Worm (Caenorhabditis elegans) whole organism, young adult: ENCODE results near the gene acr-20.

ENCODE experiments used
- C17E4.6 ChIP-seq: fragments of 200-800 bp; sonication (Bioruptor generic); IDR thresholded peaks from 2 replicates; pipeline ENCODE4 v1.3.6; 2022; ENCODE audit warnings: missing genetic modification reagents, missing genetic modification characterization, missing compliant biosample characterization
- F10E7.11 ChIP-seq: sonication (generic microtip); optimal IDR thresholded peaks from 2 replicates; lab custom pipeline; 2017; ENCODE audit warnings: mild to moderate bottlenecking, missing genetic modification characterization, moderate library complexity, missing compliant biosample characterization
- F22D6.2 ChIP-seq: sonication (generic microtip); optimal IDR thresholded peaks from 2 replicates; lab custom pipeline; 2016; ENCODE audit warnings: mild to moderate bottlenecking, missing genetic modification characterization, missing compliant biosample characterization
- F33H1.4 ChIP-seq: fragments of 200-800 bp; sonication (Bioruptor generic); IDR thresholded peaks from 2 replicates; pipeline ENCODE4 v1.3.6; 2022; ENCODE audit warnings: missing genetic modification reagents, missing genetic modification characterization, missing compliant biosample characterization
- T07F8.4 ChIP-seq: sonication (generic microtip); optimal IDR thresholded peaks from 2 replicates; lab custom pipeline; 2016; ENCODE audit warnings: mild to moderate bottlenecking, missing genetic modification characterization, moderate library complexity, missing compliant biosample characterization
- Y67H2A.10 ChIP-seq: fragments of 200-800 bp; sonication (Bioruptor generic); conservative IDR thresholded peaks from 2 replicates; pipeline ENCODE4 v1.3.6; 2022; ENCODE audit warnings: missing genetic modification reagents, missing genetic modification characterization, missing compliant biosample characterization
- ZK185.1 ChIP-seq: sonication (generic microtip); optimal IDR thresholded peaks from 2 replicates; lab custom pipeline; 2016; ENCODE audit warnings: mild to moderate bottlenecking, missing genetic modification characterization, missing compliant biosample characterization; ENCODE audit not compliant: poor library complexity, severe bottlenecking
- akir-1 ChIP-seq: fragments of 200-800 bp; sonication (Bioruptor generic); optimal IDR thresholded peaks from 2 replicates; lab custom pipeline; 2018; ENCODE audit warnings: mild to moderate bottlenecking, missing genetic modification characterization, moderate library complexity, missing compliant biosample characterization
- aptf-2 ChIP-seq: fragments of 200-800 bp; sonication (Bioruptor generic); conservative IDR thresholded peaks from 2 replicates; pipeline ENCODE4 v1.3.6; 2022; ENCODE audit warnings: missing genetic modification reagents, missing genetic modification characterization, missing compliant biosample characterization
- attf-3 ChIP-seq: fragments of 200-800 bp; sonication (Bioruptor generic); conservative IDR thresholded peaks from 2 replicates; pipeline ENCODE4 v1.3.6; 2022; ENCODE audit warnings: missing genetic modification reagents, missing genetic modification characterization, missing compliant biosample characterization
- attf-6 ChIP-seq: fragments of 200-800 bp; sonication (Bioruptor generic); IDR thresholded peaks from 2 replicates; pipeline ENCODE4 v1.3.6; 2022; ENCODE audit warnings: missing genetic modification reagents, missing genetic modification characterization, missing compliant biosample characterization
- bed-1 ChIP-seq: fragments of 200-800 bp; sonication (Bioruptor generic); IDR thresholded peaks from 2 replicates; pipeline ENCODE4 v1.3.6; 2022; ENCODE audit warnings: missing genetic modification reagents, missing genetic modification characterization, missing compliant biosample characterization
- cebp-1 ChIP-seq, 2 experiments: fragments of 200-800 bp in 1 of 2; sonication (Bioruptor generic) in 1 of 2; sonication (generic microtip) in 1 of 2; IDR thresholded peaks in 1 of 2; optimal IDR thresholded peaks in 1 of 2; 2 replicates each; pipeline versions ENCODE4 v1.3.6 to Lab custom; 2017 to 2022; ENCODE audit warnings: missing compliant biosample characterization in 2 of 2, missing genetic modification characterization in 2 of 2, mild to moderate bottlenecking in 1 of 2, missing genetic modification reagents in 1 of 2, moderate library complexity in 1 of 2
- ceh-100 ChIP-seq: fragments of 200-800 bp; sonication (Bioruptor generic); IDR thresholded peaks from 2 replicates; pipeline ENCODE4 v1.3.6; 2022; ENCODE audit warnings: missing genetic modification reagents, missing genetic modification characterization, missing compliant biosample characterization
- ceh-27 ChIP-seq: fragments of 200-800 bp; sonication (Bioruptor generic); optimal IDR thresholded peaks from 2 replicates; lab custom pipeline; 2018; ENCODE audit warnings: mild to moderate bottlenecking, missing genetic modification characterization, moderate library complexity, missing compliant biosample characterization
- ceh-40 ChIP-seq: fragments of 200-800 bp; sonication (Bioruptor generic); IDR thresholded peaks from 2 replicates; pipeline ENCODE4 v1.3.6; 2022; ENCODE audit warnings: missing genetic modification characterization, missing compliant biosample characterization
- ceh-79 ChIP-seq: sonication (generic microtip); optimal IDR thresholded peaks from 2 replicates; lab custom pipeline; 2017; ENCODE audit warnings: mild to moderate bottlenecking, missing genetic modification characterization, missing compliant biosample characterization
- ceh-91 ChIP-seq: fragments of 200-800 bp; sonication (Bioruptor generic); IDR thresholded peaks from 2 replicates; pipeline ENCODE4 v1.3.6; 2022; ENCODE audit warnings: missing genetic modification reagents, missing genetic modification characterization, missing compliant biosample characterization
- egl-44 ChIP-seq: fragments of 200-800 bp; sonication (Bioruptor generic); IDR thresholded peaks from 2 replicates; pipeline ENCODE4 v1.3.6; 2022; ENCODE audit warnings: missing genetic modification reagents, missing genetic modification characterization, missing compliant biosample characterization
- fkh-3 ChIP-seq: sonication (generic microtip); optimal IDR thresholded peaks from 2 replicates; lab custom pipeline; 2016; ENCODE audit warnings: mild to moderate bottlenecking, missing genetic modification characterization, missing compliant biosample characterization
- gei-17 ChIP-seq: fragments of 200-800 bp; sonication (Bioruptor generic); optimal IDR thresholded peaks from 2 replicates; lab custom pipeline; 2018; ENCODE audit warnings: mild to moderate bottlenecking, missing genetic modification characterization, missing compliant biosample characterization
- him-1 ChIP-seq: sonication (generic microtip); optimal IDR thresholded peaks from 2 replicates; lab custom pipeline; 2016; ENCODE audit warnings: missing genotype, missing genetic modification reagents, missing genetic modification characterization, missing compliant biosample characterization
- hlh-12 ChIP-seq: sonication (generic microtip); optimal IDR thresholded peaks from 2 replicates; lab custom pipeline; 2016; ENCODE audit warnings: missing genetic modification characterization, missing compliant biosample characterization
- hsf-1 ChIP-seq: fragments of 200-800 bp; sonication (Bioruptor generic); IDR thresholded peaks from 2 replicates; pipeline ENCODE4 v1.3.6; 2022; ENCODE audit warnings: missing genetic modification reagents, missing genetic modification characterization, missing compliant biosample characterization
- let-607 ChIP-seq, 2 experiments: fragments of 200-800 bp in 1 of 2; sonication (Bioruptor generic) in 1 of 2; sonication (generic microtip) in 1 of 2; optimal IDR thresholded peaks; 2 replicates each; lab custom pipeline; 2016 to 2018; ENCODE audit warnings: mild to moderate bottlenecking in 2 of 2, missing compliant biosample characterization in 2 of 2, missing genetic modification characterization in 2 of 2, moderate library complexity in 2 of 2, missing genotype in 1 of 2
- lin-54 ChIP-seq: fragments of 200-800 bp; sonication (Bioruptor generic); optimal IDR thresholded peaks from 2 replicates; lab custom pipeline; 2018; ENCODE audit warnings: mild to moderate bottlenecking, missing genetic modification characterization, missing compliant biosample characterization
- lsl-1 ChIP-seq: fragments of 200-800 bp; sonication (Bioruptor generic); optimal IDR thresholded peaks from 2 replicates; lab custom pipeline; 2018; ENCODE audit warnings: mild to moderate bottlenecking, missing genetic modification characterization, moderate library complexity, missing compliant biosample characterization
- lsy-27 ChIP-seq: sonication (generic microtip); optimal IDR thresholded peaks from 2 replicates; lab custom pipeline; 2017; ENCODE audit warnings: missing genetic modification characterization, mild to moderate bottlenecking, missing compliant biosample characterization, antibody characterized with exemption, missing genotype, borderline replicate concordance; ENCODE audit not compliant: insufficient read depth
- madf-6 ChIP-seq: fragments of 200-800 bp; sonication (Bioruptor generic); IDR thresholded peaks from 2 replicates; pipeline ENCODE4 v1.3.6; 2022; ENCODE audit warnings: missing genetic modification reagents, missing genetic modification characterization, missing compliant biosample characterization
- madf-8 ChIP-seq: fragments of 200-800 bp; sonication (Bioruptor generic); conservative IDR thresholded peaks from 2 replicates; pipeline ENCODE4 v1.3.6; 2022; ENCODE audit warnings: missing genetic modification reagents, missing genetic modification characterization, missing compliant biosample characterization
- mel-28 ChIP-seq: sonication (generic microtip); optimal IDR thresholded peaks from 2 replicates; lab custom pipeline; 2016; ENCODE audit warnings: borderline replicate concordance, mild to moderate bottlenecking, missing genetic modification characterization, missing compliant biosample characterization
- mxl-1 ChIP-seq: sonication (generic microtip); optimal IDR thresholded peaks from 2 replicates; lab custom pipeline; 2016; ENCODE audit warnings: missing genetic modification characterization, missing compliant biosample characterization
- nfya-2 ChIP-seq: fragments of 200-800 bp; sonication (Bioruptor generic); IDR thresholded peaks from 2 replicates; pipeline ENCODE4 v1.3.6; 2022; ENCODE audit warnings: missing genetic modification reagents, missing genetic modification characterization, missing compliant biosample characterization
- nfyb-1 ChIP-seq: fragments of 200-800 bp; sonication (Bioruptor generic); IDR thresholded peaks from 2 replicates; pipeline ENCODE4 v1.3.6; 2022; ENCODE audit warnings: missing genetic modification reagents, missing genetic modification characterization, missing compliant biosample characterization
- pbrm-1 ChIP-seq: fragments of 200-800 bp; sonication (Bioruptor generic); IDR thresholded peaks from 2 replicates; pipeline ENCODE4 v1.3.6; 2022; ENCODE audit warnings: missing genetic modification reagents, missing genetic modification characterization, missing compliant biosample characterization
- rcor-1 ChIP-seq: fragments of 200-800 bp; sonication (Bioruptor generic); IDR thresholded peaks from 2 replicates; pipeline ENCODE4 v1.3.6; 2022; ENCODE audit warnings: missing genetic modification reagents, missing genetic modification characterization, missing compliant biosample characterization
- rpc-1 ChIP-seq, 2 experiments: fragments of 150-350 bp in 1 of 2; sonication (generic microtip) in 1 of 2; optimal IDR thresholded peaks; 2 replicates each; lab custom pipeline; 2014 to 2018; ENCODE audit warnings: missing biosample characterization in 1 of 2, missing genetic modification characterization in 1 of 2, missing genetic modification reagents in 1 of 2, missing genotype in 1 of 2
- snpc-1.1 ChIP-seq: sonication (generic microtip); optimal IDR thresholded peaks from 2 replicates; lab custom pipeline; 2017; ENCODE audit warnings: missing genetic modification characterization, mild to moderate bottlenecking, missing compliant biosample characterization, antibody characterized with exemption, moderate library complexity, missing genotype, missing genetic modification reagents; ENCODE audit not compliant: insufficient read depth
- tlf-1 ChIP-seq: fragments of 200-800 bp; sonication (Bioruptor generic); optimal IDR thresholded peaks from 2 replicates; lab custom pipeline; 2018; ENCODE audit warnings: mild to moderate bottlenecking, missing genetic modification characterization, missing compliant biosample characterization
- unc-62 ChIP-seq: fragments of 150-350 bp; optimal IDR thresholded peaks from 2 replicates; lab custom pipeline; 2014; ENCODE audit warnings: missing biosample characterization, missing genetic modification reagents, missing genetic modification characterization
- xnd-1 ChIP-seq: sonication (generic microtip); optimal IDR thresholded peaks from 2 replicates; lab custom pipeline; 2016; ENCODE audit warnings: missing genotype, missing genetic modification reagents, missing genetic modification characterization, missing compliant biosample characterization
- zfh-2 ChIP-seq: fragments of 200-800 bp; sonication (Bioruptor generic); conservative IDR thresholded peaks from 2 replicates; pipeline ENCODE4 v1.3.6; 2022; ENCODE audit warnings: missing genetic modification reagents, missing genetic modification characterization, missing compliant biosample characterization
- ztf-18 ChIP-seq: sonication (generic microtip); optimal IDR thresholded peaks from 2 replicates; lab custom pipeline; 2016; ENCODE audit warnings: missing genotype, mild to moderate bottlenecking, missing genetic modification characterization, missing compliant biosample characterization
- ztf-25 ChIP-seq: fragments of 200-800 bp; sonication (Bioruptor generic); IDR thresholded peaks from 2 replicates; pipeline ENCODE4 v1.3.6; 2022; ENCODE audit warnings: missing genetic modification reagents, missing genetic modification characterization, missing compliant biosample characterization
- ztf-3 ChIP-seq: fragments of 200-800 bp; sonication (Bioruptor generic); optimal IDR thresholded peaks from 2 replicates; lab custom pipeline; 2018; ENCODE audit warnings: mild to moderate bottlenecking, missing genetic modification characterization, missing compliant biosample characterization
- ztf-6 ChIP-seq: fragments of 200-800 bp; sonication (Bioruptor generic); IDR thresholded peaks from 2 replicates; pipeline ENCODE4 v1.3.6; 2022; ENCODE audit warnings: missing genetic modification reagents, missing genetic modification characterization, missing compliant biosample characterization

The acr-20 gene

ce11 chrII:14404741-14405488, 27.2 kb upstream of the acr-20 start (continued):
- TF ChIP-seq nfyb-1 (GFP tag; lab: Robert Waterston, UW) (0 out of 2 replicates have a peak, but pooled peaks have one; percentile 22), gei-17 (GFP tag; lab: Kevin White, UChicago) (no peak), him-1 (tag; lab: Kevin White, UChicago) (no peak), T07F8.4 (tag; lab: Kevin White, UChicago) (no peak), let-607 (tag; optimal IDR thresholded peaks at IDR 0.05; lab: Kevin White, UChicago) (peak in 1 of 2 experiments; percentile 2), ztf-18 (tag; lab: Kevin White, UChicago) (no peak), ztf-3 (GFP tag; lab: Kevin White, UChicago) (no peak), rpc-1 (optimal IDR thresholded peaks at IDR 0.05; lab: Kevin White, UChicago) (peak; percentile 35), rpc-1 (tag; optimal IDR thresholded peaks at IDR 0.05; lab: Kevin White, UChicago) (no peak), ztf-6 (GFP tag; lab: Robert Waterston, UW) (no peak), xnd-1 (tag; lab: Kevin White, UChicago) (no peak), unc-62 (no peak), F22D6.2 (tag; lab: Kevin White, UChicago) (no peak), snpc-1.1 (tag; lab: Kevin White, UChicago) (no peak), mel-28 (tag; lab: Kevin White, UChicago) (no peak), hsf-1 (GFP tag; lab: Robert Waterston, UW) (peak; percentile 95), lsy-27 (tag; lab: Kevin White, UChicago) (no peak), cebp-1 (GFP tag; IDR thresholded peaks at IDR 0.05; lab: Robert Waterston, UW) (no peak), cebp-1 (tag; optimal IDR thresholded peaks at IDR 0.05; lab: Kevin White, UChicago) (peak; percentile 43), ceh-79 (tag; lab: Kevin White, UChicago) (no peak), attf-3 (GFP tag; lab: Robert Waterston, UW) (no peak), F10E7.11 (tag; lab: Kevin White, UChicago) (no peak), lsl-1 (no peak), madf-8 (no peak), bed-1 (GFP tag; lab: Robert Waterston, UW) (no peak), ceh-100 (GFP tag; lab: Robert Waterston, UW) (no peak), nfya-2 (GFP tag; lab: Robert Waterston, UW) (no peak), Y67H2A.10 (GFP tag; lab: Robert Waterston, UW) (no peak), tlf-1 (GFP tag; lab: Kevin White, UChicago) (no peak), mxl-1 (tag; lab: Kevin White, UChicago) (no peak), rcor-1 (GFP tag; lab: Robert Waterston, UW) (no peak), C17E4.6 (GFP tag; lab: Robert Waterston, UW) (no peak), madf-6 (GFP tag; lab: Robert Waterston, UW) (no peak), ZK185.1 (tag; lab: Kevin White, UChicago) (no peak), aptf-2 (GFP tag; lab: Robert Waterston, UW) (no peak), hlh-12 (tag; lab: Kevin White, UChicago) (no peak), akir-1 (GFP tag; lab: Kevin White, UChicago) (no peak), pbrm-1 (0 out of 2 replicates have a peak, but pooled peaks have one; percentile 66), ztf-25 (GFP tag; lab: Robert Waterston, UW) (no peak), egl-44 (GFP tag; lab: Robert Waterston, UW) (no peak), ceh-91 (GFP tag; lab: Robert Waterston, UW) (no peak), ceh-27 (peak; percentile 19), lin-54 (no peak), zfh-2 (GFP tag; lab: Robert Waterston, UW) (peak; percentile 73), F33H1.4 (no peak), attf-6 (GFP tag; lab: Robert Waterston, UW) (no peak), ceh-40 (GFP tag; lab: Robert Waterston, UW) (no peak), fkh-3 (tag; lab: Kevin White, UChicago) (no peak)
